Worm (Caenorhabditis elegans) whole organism, L4 larva: ENCODE data around the gene tnc-2.
"Not testable (repeated sequence)": the region's sequence is repeated elsewhere in the genome, so short reads cannot be mapped to it uniquely, and the experiment has no call there.

ENCODE experiments used
- D1046.2 ChIP-seq: fragments of 200-800 bp; sonication (Bioruptor generic); IDR thresholded peaks from 2 replicates; pipeline ENCODE4 v1.3.6; 2022; ENCODE audit warnings: missing genetic modification characterization, missing compliant biosample characterization
- Y48G9A.11 ChIP-seq: fragments of 200-800 bp; sonication (Bioruptor generic); IDR thresholded peaks from 2 replicates; pipeline ENCODE4 v1.3.6; 2022; ENCODE audit warnings: missing genetic modification reagents, missing genetic modification characterization, missing compliant biosample characterization
- aha-1 ChIP-seq: fragments of 150-350 bp; peaks from one replicate; lab custom pipeline; 2014; ENCODE audit warnings: missing biosample characterization, missing genetic modification characterization
- aly-2 ChIP-seq: sonication (generic microtip); optimal IDR thresholded peaks from 2 replicates; lab custom pipeline; 2018; ENCODE audit warnings: missing biosample characterization, missing genetic modification characterization
- ceh-28 ChIP-seq: fragments of 150-350 bp; optimal IDR thresholded peaks from 2 replicates; lab custom pipeline; 2014; ENCODE audit warnings: missing biosample characterization, missing genetic modification reagents, missing genetic modification characterization
- ceh-32 ChIP-seq: sonication (generic microtip); optimal IDR thresholded peaks from 2 replicates; lab custom pipeline; 2016; ENCODE audit warnings: mild to moderate bottlenecking, missing genetic modification characterization, missing compliant biosample characterization; ENCODE audit not compliant: poor library complexity
- ceh-44 ChIP-seq: fragments of 200-800 bp; sonication (Bioruptor generic); IDR thresholded peaks from 2 replicates; pipeline ENCODE4 v1.3.6; 2022; ENCODE audit warnings: missing genetic modification reagents, missing genetic modification characterization, missing compliant biosample characterization
- ceh-62 ChIP-seq: sonication (generic microtip); optimal IDR thresholded peaks from 2 replicates; lab custom pipeline; 2017; ENCODE audit warnings: missing biosample characterization, missing genetic modification characterization
- daf-12 ChIP-seq: fragments of 150-350 bp; optimal IDR thresholded peaks from 2 replicates; lab custom pipeline; 2014; ENCODE audit warnings: missing biosample characterization, missing genetic modification reagents, missing genetic modification characterization
- daf-16 ChIP-seq, 3 experiments: sonication (generic microtip); optimal IDR thresholded peaks; 2 replicates each; lab custom pipeline; 2016 to 2017; ENCODE audit warnings: missing genetic modification characterization in 3 of 3, missing genetic modification reagents in 3 of 3, mild to moderate bottlenecking in 2 of 3, missing compliant biosample characterization in 2 of 3, missing biosample characterization in 1 of 3, moderate library complexity in 1 of 3
- daf-19 ChIP-seq: fragments of 200-800 bp; sonication (Bioruptor generic); conservative IDR thresholded peaks from 2 replicates; pipeline ENCODE4 v1.3.6; 2022; ENCODE audit warnings: missing genetic modification characterization, missing compliant biosample characterization
- dpl-1 ChIP-seq: fragments of 150-350 bp; optimal IDR thresholded peaks from 2 replicates; lab custom pipeline; 2014; ENCODE audit warnings: missing biosample characterization, missing genetic modification reagents, missing genetic modification characterization
- duxl-1 ChIP-seq: sonication (generic microtip); optimal IDR thresholded peaks from 2 replicates; lab custom pipeline; 2016; ENCODE audit warnings: mild to moderate bottlenecking, missing genetic modification characterization, moderate library complexity, missing compliant biosample characterization; ENCODE audit not compliant: poor library complexity
- fkh-10 ChIP-seq: fragments of 150-350 bp; optimal IDR thresholded peaks from 2 replicates; lab custom pipeline; 2014; ENCODE audit warnings: missing biosample characterization, missing genetic modification reagents, missing genetic modification characterization
- fos-1 ChIP-seq: fragments of 150-350 bp; optimal IDR thresholded peaks from 2 replicates; lab custom pipeline; 2014; ENCODE audit warnings: missing biosample characterization, missing genetic modification characterization
- gei-8 ChIP-seq: fragments of 200-800 bp; sonication (Bioruptor generic); optimal IDR thresholded peaks from 2 replicates; lab custom pipeline; 2018; ENCODE audit warnings: mild to moderate bottlenecking, missing genetic modification characterization, missing compliant biosample characterization
- hif-1 ChIP-seq, 2 experiments: sonication (generic microtip); optimal IDR thresholded peaks; 2 replicates each; lab custom pipeline; 2016 to 2017; ENCODE audit warnings: missing compliant biosample characterization in 2 of 2, missing genetic modification characterization in 2 of 2, missing genetic modification reagents in 2 of 2, missing genotype in 2 of 2, mild to moderate bottlenecking in 1 of 2
- hlh-11 ChIP-seq: fragments of 200-800 bp; sonication (Bioruptor generic); optimal IDR thresholded peaks from 2 replicates; lab custom pipeline; 2018; ENCODE audit warnings: mild to moderate bottlenecking, missing genetic modification characterization, missing compliant biosample characterization
- jun-1 ChIP-seq: fragments of 150-350 bp; optimal IDR thresholded peaks from 2 replicates; lab custom pipeline; 2014; ENCODE audit warnings: missing biosample characterization, missing genetic modification reagents, missing genetic modification characterization
- lin-29 ChIP-seq: fragments of 200-800 bp; sonication (Bioruptor generic); IDR thresholded peaks from 2 replicates; pipeline ENCODE4 v1.3.6; 2022; ENCODE audit warnings: missing genetic modification reagents, missing genetic modification characterization, missing compliant biosample characterization
- lir-3 ChIP-seq: sonication (generic microtip); optimal IDR thresholded peaks from 2 replicates; lab custom pipeline; 2016; ENCODE audit warnings: mild to moderate bottlenecking, missing genetic modification characterization, missing compliant biosample characterization
- mdt-29 ChIP-seq: fragments of 200-800 bp; sonication (Bioruptor generic); IDR thresholded peaks from 2 replicates; pipeline ENCODE4 v1.3.6; 2022; ENCODE audit warnings: missing genetic modification reagents, missing genetic modification characterization, missing compliant biosample characterization
- mes-2 ChIP-seq: sonication (generic microtip); optimal IDR thresholded peaks from 2 replicates; lab custom pipeline; 2016; ENCODE audit warnings: missing genotype, mild to moderate bottlenecking, missing genetic modification characterization, missing compliant biosample characterization; ENCODE audit not compliant: poor library complexity, severe bottlenecking
- nhr-102 ChIP-seq: sonication (generic microtip); optimal IDR thresholded peaks from 2 replicates; lab custom pipeline; 2016; ENCODE audit warnings: mild to moderate bottlenecking, missing genetic modification characterization, moderate library complexity, missing compliant biosample characterization
- nhr-11 ChIP-seq: fragments of 150-350 bp; optimal IDR thresholded peaks from 2 replicates; lab custom pipeline; 2014; ENCODE audit warnings: missing biosample characterization, missing genetic modification characterization
- nhr-237 ChIP-seq: sonication (generic microtip); optimal IDR thresholded peaks from 2 replicates; lab custom pipeline; 2017; ENCODE audit warnings: missing biosample characterization, missing genetic modification characterization
- nhr-28 ChIP-seq: fragments of 150-350 bp; optimal IDR thresholded peaks from 2 replicates; lab custom pipeline; 2014; ENCODE audit warnings: missing biosample characterization, missing genetic modification characterization
- nhr-48 ChIP-seq: sonication (generic microtip); optimal IDR thresholded peaks from 2 replicates; lab custom pipeline; 2016; ENCODE audit warnings: mild to moderate bottlenecking, missing genetic modification characterization, missing compliant biosample characterization
- nhr-6 ChIP-seq: fragments of 150-350 bp; optimal IDR thresholded peaks from 2 replicates; lab custom pipeline; 2014; ENCODE audit warnings: missing biosample characterization, missing genetic modification characterization
- pqm-1 ChIP-seq: sonication (generic microtip); optimal IDR thresholded peaks from 2 replicates; lab custom pipeline; 2017; ENCODE audit warnings: missing biosample characterization, missing genetic modification characterization
- saeg-2 ChIP-seq: fragments of 200-800 bp; sonication (Bioruptor generic); IDR thresholded peaks from 2 replicates; pipeline ENCODE4 v1.3.6; 2022; ENCODE audit warnings: missing genetic modification reagents, missing genetic modification characterization, missing compliant biosample characterization
- set-16 ChIP-seq: fragments of 200-800 bp; sonication (Bioruptor generic); IDR thresholded peaks from 2 replicates; pipeline ENCODE4 v1.3.6; 2022; ENCODE audit warnings: missing genetic modification reagents, missing genetic modification characterization, missing compliant biosample characterization
- skn-1 ChIP-seq: fragments of 150-350 bp; optimal IDR thresholded peaks from 2 replicates; lab custom pipeline; 2014; ENCODE audit warnings: missing biosample characterization, missing genetic modification characterization
- spr-3 ChIP-seq: fragments of 200-800 bp; sonication (Bioruptor generic); optimal IDR thresholded peaks from 2 replicates; lab custom pipeline; 2018; ENCODE audit warnings: mild to moderate bottlenecking, missing genetic modification characterization, missing compliant biosample characterization
- tra-1 ChIP-seq: fragments of 200-800 bp; sonication (Bioruptor generic); IDR thresholded peaks from 2 replicates; pipeline ENCODE4 v1.3.6; 2022; ENCODE audit warnings: missing genetic modification reagents, missing genetic modification characterization, missing compliant biosample characterization
- unc-39 ChIP-seq: sonication (generic microtip); optimal IDR thresholded peaks from 2 replicates; lab custom pipeline; 2017; ENCODE audit warnings: missing biosample characterization, missing genetic modification characterization
- zag-1 ChIP-seq: fragments of 150-350 bp; optimal IDR thresholded peaks from 2 replicates; lab custom pipeline; 2014; ENCODE audit warnings: missing biosample characterization, missing genetic modification characterization
- zip-2 ChIP-seq: fragments of 150-350 bp; optimal IDR thresholded peaks from 2 replicates; lab custom pipeline; 2014; ENCODE audit warnings: missing biosample characterization, missing genetic modification characterization
- ztf-11 ChIP-seq: fragments of 150-350 bp; optimal IDR thresholded peaks from 2 replicates; lab custom pipeline; 2014; ENCODE audit warnings: missing biosample characterization, missing genetic modification characterization

Gene tnc-2

ce11 chrII:10490329-10490728, 23.7 kb downstream of the tnc-2 start, which contains the start of gene clec-61 (continued):
- TF ChIP-seq daf-16 (GFP tag; optimal IDR thresholded peaks at IDR 0.05; lab: Kevin White, UChicago) (no peak), daf-16 (tag; optimal IDR thresholded peaks at IDR 0.05; lab: Kevin White, UChicago) (peak; percentile 87), aly-2 (tag; lab: Kevin White, UChicago) (no peak), saeg-2 (GFP tag; lab: Robert Waterston, UW) (no peak), fos-1 (tag; lab: Kevin White, UChicago) (no peak), tra-1 (GFP tag; lab: Robert Waterston, UW) (no peak), duxl-1 (tag; lab: Kevin White, UChicago) (no peak), pqm-1 (tag; lab: Kevin White, UChicago) (peak; percentile 23), gei-8 (no peak), mes-2 (tag; lab: Kevin White, UChicago) (no peak), lir-3 (no peak), D1046.2 (GFP tag; lab: Robert Waterston, UW) (no peak), nhr-11 (no peak), zag-1 (tag; lab: Kevin White, UChicago) (no peak), set-16 (GFP tag; lab: Robert Waterston, UW) (no peak), hlh-11 (tag; lab: Kevin White, UChicago) (no peak)

ce11 chrII:10493034-10493433, 26.4 kb downstream of the tnc-2 start, which contains the start of gene ZK666.8:
TSS of gene ZK666.8 (minus strand) at chrII:10493134.
- not testable (repeated sequence) for TF ChIP-seq daf-19; nhr-28 (tag; lab: Kevin White, UChicago); nhr-102 (tag; lab: Kevin White, UChicago)
- TF ChIP-seq, all 104 proteins: peak for 0; not testable (repeated sequence) for 104

- no peak for TF ChIP-seq skn-1 (tag; lab: Kevin White, UChicago)
- TF ChIP-seq D1046.2 (GFP tag; lab: Robert Waterston, UW): no peak
- no peak for TF ChIP-seq spr-3 (GFP tag; lab: Kevin White, UChicago)
- no peak for TF ChIP-seq mdt-29 (GFP tag; lab: Robert Waterston, UW)
- no peak for TF ChIP-seq hif-1 (tag; optimal IDR thresholded peaks at IDR 0.05; lab: Kevin White, UChicago)
- TF ChIP-seq pqm-1 (tag; lab: Kevin White, UChicago): no peak
- TF ChIP-seq ztf-11 (tag; lab: Kevin White, UChicago): no peak
- no peak for TF ChIP-seq ceh-62 (tag; lab: Kevin White, UChicago)
- no peak for TF ChIP-seq daf-12
- no peak for TF ChIP-seq jun-1 (tag; lab: Kevin White, UChicago)
- TF ChIP-seq nhr-48 (tag; lab: Kevin White, UChicago): no peak
- no peak for TF ChIP-seq mes-2 (tag; lab: Kevin White, UChicago)
- TF ChIP-seq nhr-237: no peak
- no peak for TF ChIP-seq fkh-10
- TF ChIP-seq ceh-28 (tag; lab: Kevin White, UChicago): no peak
- no peak for TF ChIP-seq nhr-6 (tag; lab: Kevin White, UChicago)
- TF ChIP-seq ceh-44 (GFP tag; lab: Robert Waterston, UW): no peak
- TF ChIP-seq Y48G9A.11 (GFP tag; lab: Robert Waterston, UW): no peak
- no peak for TF ChIP-seq aha-1 (tag; lab: Kevin White, UChicago)
- no peak for TF ChIP-seq nhr-28 (tag; lab: Kevin White, UChicago)
- TF ChIP-seq, all 104 proteins: peak for 0
Measured at ce11 chrII:10494467-10494866, 27.8 kb downstream of the tnc-2 start, which contains the start of gene ZK666.14. TSS of gene ZK666.14 (plus strand) at chrII:10494767.

ce11 chrII:10495912-10496311, 29.3 kb downstream of the tnc-2 start, which contains the start of gene ZK666.12:
TSS of gene ZK666.12 (plus strand) at chrII:10496212.
- no peak for TF ChIP-seq ceh-32
- no peak for TF ChIP-seq unc-39 (tag; lab: Kevin White, UChicago)
- no peak for TF ChIP-seq dpl-1 (GFP tag; lab: Kevin White, UChicago)
- no peak for TF ChIP-seq zip-2 (tag; lab: Kevin White, UChicago)
- no peak for TF ChIP-seq lin-29
